Worm (Caenorhabditis elegans): Measurements from ENCODE around the gene Y55F3BL.6.

DNA sequence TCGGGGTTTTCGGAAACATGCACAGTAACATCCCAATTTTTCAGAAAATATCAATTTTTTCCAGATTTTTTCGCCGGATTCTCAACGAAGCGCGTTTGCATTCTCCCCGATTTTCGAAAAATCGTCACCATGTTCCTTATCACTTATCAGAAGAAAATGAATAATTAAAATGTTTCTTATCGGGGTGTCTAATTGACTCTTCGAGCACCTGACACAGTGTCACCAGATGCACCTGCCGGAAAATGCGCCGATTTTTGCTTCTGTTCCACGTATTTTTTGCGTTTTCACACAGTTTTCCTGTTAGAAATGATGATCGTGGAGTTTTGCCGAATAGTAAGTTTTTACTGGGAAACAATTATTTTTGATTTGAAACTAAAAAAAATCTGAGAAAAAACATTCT is 48.6 kb upstream of the Y55F3BL.6 start:
- TF ChIP-seq ceh-82 (tag; optimal IDR thresholded peaks at IDR 0.05) (no peak), egl-5 (tag; optimal IDR thresholded peaks at IDR 0.05) (no peak), nhr-12 (tag; optimal IDR thresholded peaks at IDR 0.05) (no peak), lsy-12 (tag; optimal IDR thresholded peaks at IDR 0.05) (no peak), ama-1 (optimal IDR thresholded peaks at IDR 0.05) (no peak), nhr-237 (tag; optimal IDR thresholded peaks at IDR 0.05) (no peak), ceh-9 (tag; optimal IDR thresholded peaks at IDR 0.05) (no peak), unc-62 (GFP tag; optimal IDR thresholded peaks at IDR 0.05) (no peak), lin-39 (tag; optimal IDR thresholded peaks at IDR 0.05) (no peak), fos-1 (tag; optimal IDR thresholded peaks at IDR 0.05) (no peak), ztf-4 (tag; optimal IDR thresholded peaks at IDR 0.05) (no peak), lin-15B (tag; optimal IDR thresholded peaks at IDR 0.05) (no peak)
